Worm (Caenorhabditis elegans): ENCODE results near the gene Y41D4B.4.
A peak's percentile ranks its signal among the peaks of the same experiment; 100 is the strongest.

ce11 chrIV:1655312-1655711 is 4.6 kb upstream of the Y41D4B.4 start:
- no peak for TF ChIP-seq Y95B8A.8 (GFP tag; IDR thresholded peaks at IDR 0.05)
- TF ChIP-seq F39B2.1 (GFP tag; IDR thresholded peaks at IDR 0.05) = no peak
- TF ChIP-seq sptf-2 (GFP tag; optimal IDR thresholded peaks at IDR 0.05) = no peak
- TF ChIP-seq C17E4.6 (GFP tag; IDR thresholded peaks at IDR 0.05) = no peak
- TF ChIP-seq attf-3 (GFP tag; conservative IDR thresholded peaks at IDR 0.05) = no peak
- TF ChIP-seq ama-1 (optimal IDR thresholded peaks at IDR 0.05) = no peak
- TF ChIP-seq ama-1 (GFP tag; optimal IDR thresholded peaks at IDR 0.05) = no peak
- no peak for TF ChIP-seq nfyb-1 (GFP tag; IDR thresholded peaks at IDR 0.05)
- no peak for TF ChIP-seq let-607 (tag; optimal IDR thresholded peaks at IDR 0.05)
- no peak for TF ChIP-seq ets-4 (GFP tag; optimal IDR thresholded peaks at IDR 0.05)
- TF ChIP-seq ceh-27 (GFP tag; optimal IDR thresholded peaks at IDR 0.05) = no peak
- TF ChIP-seq hmg-1.2 (GFP tag; IDR thresholded peaks at IDR 0.05) = peak; percentile 37; the same call in 1 of the 2 replicates

Measured in whole organism, young adult.